2 fruit fly cellular contexts compared by ENCODE assay signal in genomic region chr3R:16834294-16835003, dm6.
TF ChIP-seq lines count a peak whose summit lies in the region.

No protein-coding gene starts in this region.

TF ChIP-seq in whole organism, embryonic, 481 proteins besides CTCF, POLR2A, EP300 and RAD21 (continued from another document and continues in another):
- no peak for TF ChIP-seq Dbx (GFP tag; IDR thresholded peaks at IDR 0.05; lab: Robert Waterston, UW)
- TF ChIP-seq Atf6 (GFP tag; IDR thresholded peaks at IDR 0.05; lab: Robert Waterston, UW): no peak
- no peak; the same call in 1 of the 2 replicates for TF ChIP-seq CG32532 (GFP tag; IDR thresholded peaks at IDR 0.05; lab: Robert Waterston, UW)
- peak in 1 of 2 experiments; percentile 41 for TF ChIP-seq Hr51 (GFP tag; optimal IDR thresholded peaks at IDR 0.05; lab: Kevin White, UChicago)
- no peak for TF ChIP-seq sc (optimal IDR thresholded peaks at IDR 0.05; lab: Kevin White, UChicago)
- TF ChIP-seq sc (GFP tag; optimal IDR thresholded peaks at IDR 0.05; lab: Kevin White, UChicago): peak; percentile 38
- TF ChIP-seq ken (GFP tag; IDR thresholded peaks at IDR 0.05; lab: Robert Waterston, UW): no peak
- no peak for TF ChIP-seq fu2 (GFP tag; optimal IDR thresholded peaks at IDR 0.05; lab: Kevin White, UChicago)
- TF ChIP-seq grau (tag; optimal IDR thresholded peaks at IDR 0.05; lab: Kevin White, UChicago): peak; percentile 46
- TF ChIP-seq Dip3 (GFP tag; optimal IDR thresholded peaks at IDR 0.05; lab: Kevin White, UChicago): no peak
- no peak for TF ChIP-seq amos (GFP tag; IDR thresholded peaks at IDR 0.05; lab: Robert Waterston, UW; ENCODE audit: partially characterized antibody)
- TF ChIP-seq CG9727 (GFP tag; optimal IDR thresholded peaks at IDR 0.05; lab: Kevin White, UChicago): peak; percentile 13
- TF ChIP-seq CG15479 (GFP tag; optimal IDR thresholded peaks at IDR 0.05; lab: Kevin White, UChicago): no peak
- no peak for TF ChIP-seq Scr (GFP tag; IDR thresholded peaks at IDR 0.05; lab: Robert Waterston, UW; ENCODE audit: partially characterized antibody)
- TF ChIP-seq zen (tag; optimal IDR thresholded peaks at IDR 0.05; lab: Kevin White, UChicago): peak; percentile 57
- TF ChIP-seq bsh (GFP tag; optimal IDR thresholded peaks at IDR 0.05; lab: Kevin White, UChicago): peak in 1 of 2 experiments; percentile 64
- peak; percentile 43; the same call in 1 of the 2 replicates for TF ChIP-seq stc (GFP tag; IDR thresholded peaks at IDR 0.05; lab: Robert Waterston, UW)
- TF ChIP-seq CG4707 (GFP tag; optimal IDR thresholded peaks at IDR 0.05; lab: Kevin White, UChicago): peak; percentile 69
- TF ChIP-seq CG8388 (GFP tag; optimal IDR thresholded peaks at IDR 0.05; lab: Kevin White, UChicago): peak; percentile 6
- no peak for TF ChIP-seq rib (GFP tag; IDR thresholded peaks at IDR 0.05; lab: Robert Waterston, UW)
- TF ChIP-seq CG10543 (GFP tag; optimal IDR thresholded peaks at IDR 0.05; lab: Kevin White, UChicago): no peak
- no peak for TF ChIP-seq Sry-β (GFP tag; optimal IDR thresholded peaks at IDR 0.05; lab: Kevin White, UChicago)
- peak; percentile 57 for TF ChIP-seq CG12219 (GFP tag; optimal IDR thresholded peaks at IDR 0.05; lab: Kevin White, UChicago)
- no peak for TF ChIP-seq Hr39 (optimal IDR thresholded peaks at IDR 0.05; lab: Kevin White, UChicago)
- TF ChIP-seq tup (GFP tag; optimal IDR thresholded peaks at IDR 0.05; lab: Kevin White, UChicago): no peak
- TF ChIP-seq cwo (GFP tag; optimal IDR thresholded peaks at IDR 0.05; lab: Kevin White, UChicago): no peak
- TF ChIP-seq CG17359 (tag; optimal IDR thresholded peaks at IDR 0.05; lab: Kevin White, UChicago): peak; percentile 53
- no peak for TF ChIP-seq danr (GFP tag; IDR thresholded peaks at IDR 0.05; lab: Robert Waterston, UW)
- peak; percentile 39; the same call in 1 of the 2 replicates for TF ChIP-seq CG4730 (GFP tag; IDR thresholded peaks at IDR 0.05; lab: Robert Waterston, UW)
- TF ChIP-seq fd102C (GFP tag; optimal IDR thresholded peaks at IDR 0.05; lab: Kevin White, UChicago): peak; percentile 54
- no peak for TF ChIP-seq Fer2 (tag; optimal IDR thresholded peaks at IDR 0.05; lab: Kevin White, UChicago)
- no peak for TF ChIP-seq dan (GFP tag; IDR thresholded peaks at IDR 0.05; lab: Robert Waterston, UW)
- peak; percentile 7 for TF ChIP-seq Fer3 (tag; optimal IDR thresholded peaks at IDR 0.05; lab: Kevin White, UChicago)
- no peak for TF ChIP-seq NC2α (GFP tag; optimal IDR thresholded peaks at IDR 0.05; lab: Kevin White, UChicago)
- no peak for TF ChIP-seq CG16815 (GFP tag; optimal IDR thresholded peaks at IDR 0.05; lab: Kevin White, UChicago)
- TF ChIP-seq CG9437 (GFP tag; optimal IDR thresholded peaks at IDR 0.05; lab: Kevin White, UChicago): peak; percentile 17
- TF ChIP-seq CG5953 (GFP tag; IDR thresholded peaks at IDR 0.05; lab: Robert Waterston, UW): no peak
- TF ChIP-seq run (tag; optimal IDR thresholded peaks at IDR 0.05; lab: Kevin White, UChicago): no peak
- no peak for TF ChIP-seq CG8765 (GFP tag; IDR thresholded peaks at IDR 0.05; lab: Robert Waterston, UW)
- TF ChIP-seq luna (GFP tag; optimal IDR thresholded peaks at IDR 0.05; lab: Kevin White, UChicago): no peak
- TF ChIP-seq CG4854 (GFP tag; optimal IDR thresholded peaks at IDR 0.05; lab: Kevin White, UChicago): no peak
- no peak for TF ChIP-seq knrl (GFP tag; IDR thresholded peaks at IDR 0.05; lab: Robert Waterston, UW; ENCODE audit: partially characterized antibody)
- no peak for TF ChIP-seq Bdp1 (GFP tag; optimal IDR thresholded peaks at IDR 0.05; lab: Kevin White, UChicago)
- TF ChIP-seq CG6254 (GFP tag; optimal IDR thresholded peaks at IDR 0.05; lab: Kevin White, UChicago): peak; percentile 42
- TF ChIP-seq CG8089 (GFP tag; optimal IDR thresholded peaks at IDR 0.05; lab: Kevin White, UChicago): peak; percentile 49
- TF ChIP-seq Ets65A (GFP tag; lab: Kevin White, UChicago): peak; percentile 84
- no peak for TF ChIP-seq CrebB (tag; optimal IDR thresholded peaks at IDR 0.05; lab: Kevin White, UChicago)
- TF ChIP-seq dati (GFP tag; IDR thresholded peaks at IDR 0.05; lab: Robert Waterston, UW): peak; percentile 43; the same call in 1 of the 2 replicates
- TF ChIP-seq aop (GFP tag; IDR thresholded peaks at IDR 0.05; lab: Robert Waterston, UW): no peak
- TF ChIP-seq CG18619 (GFP tag; optimal IDR thresholded peaks at IDR 0.05; lab: Kevin White, UChicago): no peak
- peak; percentile 24 for TF ChIP-seq Nf-YB (GFP tag; optimal IDR thresholded peaks at IDR 0.05; lab: Kevin White, UChicago)
- peak; percentile 59 for TF ChIP-seq dmrt11E (tag; optimal IDR thresholded peaks at IDR 0.05; lab: Kevin White, UChicago)
- peak; percentile 56 for TF ChIP-seq CG7987 (GFP tag; optimal IDR thresholded peaks at IDR 0.05; lab: Kevin White, UChicago)
- peak; percentile 26 for TF ChIP-seq chn (GFP tag; optimal IDR thresholded peaks at IDR 0.05; lab: Kevin White, UChicago)
- TF ChIP-seq CG11723 (GFP tag; optimal IDR thresholded peaks at IDR 0.05; lab: Kevin White, UChicago): peak; percentile 27
- TF ChIP-seq tgo (GFP tag; IDR thresholded peaks at IDR 0.05; lab: Robert Waterston, UW): peak; percentile 28; the same call in 1 of the 3 replicates
- no peak for TF ChIP-seq CG9932 (GFP tag; IDR thresholded peaks at IDR 0.05; lab: Robert Waterston, UW)
- peak; percentile 56 for TF ChIP-seq Xbp1 (GFP tag; optimal IDR thresholded peaks at IDR 0.05; lab: Kevin White, UChicago)
- no peak for TF ChIP-seq Elba2 (GFP tag; optimal IDR thresholded peaks at IDR 0.05; lab: Kevin White, UChicago)
- TF ChIP-seq sim (GFP tag; IDR thresholded peaks at IDR 0.05; lab: Robert Waterston, UW): 0 out of 2 replicates have a peak, but pooled peaks have one; percentile 9
- no peak for TF ChIP-seq caup (GFP tag; optimal IDR thresholded peaks at IDR 0.05; lab: Kevin White, UChicago; ENCODE audit: severe bottlenecking)
- TF ChIP-seq Poxn (GFP tag; IDR thresholded peaks at IDR 0.05; lab: Robert Waterston, UW): no peak
- no peak for TF ChIP-seq CG1792 (GFP tag; optimal IDR thresholded peaks at IDR 0.05; lab: Kevin White, UChicago)
- no peak for TF ChIP-seq slou (GFP tag; optimal IDR thresholded peaks at IDR 0.05; lab: Kevin White, UChicago)
- peak; percentile 76 for TF ChIP-seq sens (GFP tag; lab: Kevin White, UChicago)
- TF ChIP-seq CG31441 (GFP tag; IDR thresholded peaks at IDR 0.05; lab: Robert Waterston, UW): peak; percentile 28; the same call in 1 of the 2 replicates
- TF ChIP-seq CG1603 (tag; optimal IDR thresholded peaks at IDR 0.05; lab: Kevin White, UChicago): peak; percentile 54

TF ChIP-seq in whole organism, prepupa, 60 proteins besides CTCF, POLR2A, EP300 and RAD21 (continued from another document):
- no peak for TF ChIP-seq CG11902 (GFP tag; optimal IDR thresholded peaks at IDR 0.05; lab: Kevin White, UChicago)
- TF ChIP-seq CG6163 (GFP tag; IDR thresholded peaks at IDR 0.05; lab: Robert Waterston, UW): no peak
- TF ChIP-seq dsx (GFP tag; optimal IDR thresholded peaks at IDR 0.05; lab: Kevin White, UChicago; ENCODE audit: poor library complexity, severe bottlenecking): no peak
- TF ChIP-seq salr (GFP tag; optimal IDR thresholded peaks at IDR 0.05; lab: Kevin White, UChicago): no peak
- TF ChIP-seq fkh (GFP tag; optimal IDR thresholded peaks at IDR 0.05; lab: Kevin White, UChicago): no peak
- TF ChIP-seq OdsH (GFP tag; optimal IDR thresholded peaks at IDR 0.05; lab: Kevin White, UChicago): peak; percentile 11
- no peak for TF ChIP-seq ss (GFP tag; optimal IDR thresholded peaks at IDR 0.05; lab: Kevin White, UChicago)
